Fruit fly (Drosophila melanogaster) whole organism: ENCODE data around the gene Sfp24C1.

Experiments used
- CG8478 ChIP-seq: fragments of >200 bp; optimal IDR thresholded peaks from 2 replicates; lab custom pipeline; 2018; ENCODE audit warnings: inconsistent platforms
- Dll ChIP-seq: fragments of >200 bp; optimal IDR thresholded peaks from 2 replicates; lab custom pipeline; 2017
- EcR ChIP-seq, 2 experiments: fragments of >200 bp; optimal IDR thresholded peaks; 2 replicates each; lab custom pipeline; 2017; ENCODE audit warnings: missing biosample characterization in 2 of 2, missing genetic modification characterization in 2 of 2, missing genetic modification reagents in 2 of 2
- pan ChIP-seq: fragments of >200 bp; optimal IDR thresholded peaks from 2 replicates; lab custom pipeline; 2017
- psq ChIP-seq: fragments of >200 bp; optimal IDR thresholded peaks from 2 replicates; lab custom pipeline; 2017
- usp ChIP-seq: fragments of >200 bp; optimal IDR thresholded peaks from 2 replicates; lab custom pipeline; 2017; ENCODE audit warnings: missing biosample characterization, missing genetic modification characterization, mixed read lengths

Sfp24C1 gene

dm6 chr2L:3698992-3699514 is 1.4 kb upstream of the Sfp24C1 start, which contains the start of the genes CG10031 and CG42464:
Gene CG10031, minus strand, starts transcription at chr2L:3699092.
Gene CG42464, plus strand, starts transcription at chr2L:3699464.
- TF ChIP-seq usp (GFP tag; lab: Kevin White, UChicago) (no peak), psq (lab: Kevin White, UChicago) (no peak), CG8478 (no peak), Dll (lab: Kevin White, UChicago) (no peak)

dm6 chr2L:3699895-3700294 is 579 bp upstream of the Sfp24C1 start, which contains the start of gene CG42465:
Gene CG42465, plus strand, starts transcription at chr2L:3700195.
- TF ChIP-seq pan (lab: Kevin White, UChicago) (no peak), CG8478 (no peak), Dll (lab: Kevin White, UChicago) (no peak), usp (GFP tag; lab: Kevin White, UChicago) (no peak), psq (lab: Kevin White, UChicago) (no peak), EcR (GFP tag; optimal IDR thresholded peaks at IDR 0.05; lab: Kevin White, UChicago) (no peak)

dm6 chr2L:3700990-3701389 is 516 bp downstream of the Sfp24C1 start, which contains the start of gene CG42467:
Gene CG42467, plus strand, starts transcription at chr2L:3701290.
- TF ChIP-seq Dll (lab: Kevin White, UChicago), result no peak
- no peak for TF ChIP-seq usp (GFP tag; lab: Kevin White, UChicago)
- no peak for TF ChIP-seq CG8478
- TF ChIP-seq EcR (GFP tag; optimal IDR thresholded peaks at IDR 0.05; lab: Kevin White, UChicago), result no peak
- no peak for TF ChIP-seq pan (lab: Kevin White, UChicago)
- no peak for TF ChIP-seq psq (lab: Kevin White, UChicago)

- TF ChIP-seq usp (GFP tag; lab: Kevin White, UChicago), result no peak
- TF ChIP-seq psq (lab: Kevin White, UChicago), result no peak
- TF ChIP-seq Dll (lab: Kevin White, UChicago), result no peak
- TF ChIP-seq CG8478, result no peak
- TF ChIP-seq pan (lab: Kevin White, UChicago), result no peak
- TF ChIP-seq EcR (GFP tag; optimal IDR thresholded peaks at IDR 0.05; lab: Kevin White, UChicago), result no peak
Measured at dm6 chr2L:3701526-3701925, 1.1 kb downstream of the Sfp24C1 start, which contains the start of gene CG43145. Gene CG43145, plus strand, starts transcription at chr2L:3701826.

dm6 chr2L:3703260-3703659 is 2.8 kb downstream of the Sfp24C1 start, which contains the start of gene CG2816:
Gene CG2816, plus strand, starts transcription at chr2L:3703659.
- TF ChIP-seq pan (lab: Kevin White, UChicago) (no peak), psq (lab: Kevin White, UChicago) (no peak), CG8478 (no peak), EcR (GFP tag; optimal IDR thresholded peaks at IDR 0.05; lab: Kevin White, UChicago) (no peak), usp (GFP tag; lab: Kevin White, UChicago) (no peak), Dll (lab: Kevin White, UChicago) (no peak)

- TF ChIP-seq pan (lab: Kevin White, UChicago) (no peak), EcR (GFP tag; optimal IDR thresholded peaks at IDR 0.05; lab: Kevin White, UChicago) (no peak), psq (lab: Kevin White, UChicago) (no peak), CG8478 (no peak), Dll (lab: Kevin White, UChicago) (no peak), usp (GFP tag; lab: Kevin White, UChicago) (no peak)
Measured at dm6 chr2L:3705438-3705921, 5.0 kb downstream of the Sfp24C1 start, which contains the start of gene CG31778. Gene CG31778, minus strand, starts transcription at chr2L:3705488.

dm6 chr2L:3706963-3707362 is 6.5 kb downstream of the Sfp24C1 start, which contains the start of gene CG31777:
Gene CG31777, minus strand, starts transcription at chr2L:3707063.
- no peak for TF ChIP-seq EcR (GFP tag; optimal IDR thresholded peaks at IDR 0.05; lab: Kevin White, UChicago)
- no peak for TF ChIP-seq pan (lab: Kevin White, UChicago)
- no peak for TF ChIP-seq CG8478
- TF ChIP-seq usp (GFP tag; lab: Kevin White, UChicago), result no peak
- no peak for TF ChIP-seq Dll (lab: Kevin White, UChicago)
- TF ChIP-seq psq (lab: Kevin White, UChicago), result no peak

dm6 chr2L:3711665-3712064 is 11.2 kb downstream of the Sfp24C1 start, which contains the start of gene cutlet:
Gene cutlet, minus strand, starts transcription at chr2L:3711748.
- TF ChIP-seq EcR (GFP tag; optimal IDR thresholded peaks at IDR 0.05; lab: Kevin White, UChicago) (no peak), psq (lab: Kevin White, UChicago) (no peak), usp (GFP tag; lab: Kevin White, UChicago) (no peak), pan (lab: Kevin White, UChicago) (no peak), CG8478 (no peak)

dm6 chr2L:3712949-3713416 is 12.5 kb downstream of the Sfp24C1 start, which contains the start of the genes CG31955 and CG2818:
Gene CG31955, minus strand, starts transcription at chr2L:3713105.
Gene CG2818, plus strand, starts transcription at chr2L:3713360.
- TF ChIP-seq CG8478 (no peak), pan (lab: Kevin White, UChicago) (no peak), usp (GFP tag; lab: Kevin White, UChicago) (no peak), Dll (lab: Kevin White, UChicago) (no peak), psq (lab: Kevin White, UChicago) (no peak), EcR (GFP tag; optimal IDR thresholded peaks at IDR 0.05; lab: Kevin White, UChicago) (no peak)

dm6 chr2L:3713545-3714156 is 13.2 kb downstream of the Sfp24C1 start:
- no peak for TF ChIP-seq usp (GFP tag; lab: Kevin White, UChicago)
- TF ChIP-seq psq (lab: Kevin White, UChicago), result no peak
- TF ChIP-seq pan (lab: Kevin White, UChicago), result no peak
- TF ChIP-seq CG8478, result no peak
- TF ChIP-seq EcR (GFP tag; optimal IDR thresholded peaks at IDR 0.05; lab: Kevin White, UChicago), result no peak
- TF ChIP-seq Dll (lab: Kevin White, UChicago), result no peak

dm6 chr2L:3717673-3718235 is 17.3 kb downstream of the Sfp24C1 start, which contains the start of the genes lectin-24A and Shaw:
Gene lectin-24A, minus strand, starts transcription at chr2L:3717773.
Gene Shaw, plus strand, starts transcription at chr2L:3718185.
- TF ChIP-seq usp (GFP tag; lab: Kevin White, UChicago) (no peak), EcR (GFP tag; optimal IDR thresholded peaks at IDR 0.05; lab: Kevin White, UChicago) (no peak), pan (lab: Kevin White, UChicago) (no peak), Dll (lab: Kevin White, UChicago) (no peak), psq (lab: Kevin White, UChicago) (no peak), CG8478 (no peak)
